Worm (Caenorhabditis elegans) whole organism, L4 larva: Measurements from ENCODE around the gene F19G12.3.

ENCODE experiments used
- ceh-44 ChIP-seq: fragments of 200-800 bp; sonication (Bioruptor generic); IDR thresholded peaks from 2 replicates; pipeline ENCODE4 v1.3.6; 2022; ENCODE audit warnings: missing genetic modification reagents, missing genetic modification characterization, missing compliant biosample characterization
- fos-1 ChIP-seq: fragments of 150-350 bp; optimal IDR thresholded peaks from 2 replicates; lab custom pipeline; 2014; ENCODE audit warnings: missing biosample characterization, missing genetic modification characterization
- madf-9 ChIP-seq: fragments of 200-800 bp; sonication (Bioruptor generic); conservative IDR thresholded peaks from 2 replicates; pipeline ENCODE4 v1.3.6; 2022; ENCODE audit warnings: missing genetic modification reagents, missing genetic modification characterization, missing compliant biosample characterization
- nhr-10 ChIP-seq: fragments of 150-350 bp; optimal IDR thresholded peaks from 2 replicates; lab custom pipeline; 2014; ENCODE audit warnings: missing biosample characterization, missing genetic modification characterization
- pha-4 ChIP-seq, 2 experiments: fragments of 150-350 bp in 1 of 2; fragments of 200-800 bp in 1 of 2; sonication (Bioruptor generic) in 1 of 2; IDR thresholded peaks in 1 of 2; optimal IDR thresholded peaks in 1 of 2; 2 replicates each; pipeline versions ENCODE4 v1.3.6 to Lab custom; 2014 to 2022; ENCODE audit warnings: missing genetic modification characterization in 2 of 2, missing genetic modification reagents in 2 of 2, missing biosample characterization in 1 of 2, missing compliant biosample characterization in 1 of 2
- spr-3 ChIP-seq: fragments of 200-800 bp; sonication (Bioruptor generic); optimal IDR thresholded peaks from 2 replicates; lab custom pipeline; 2018; ENCODE audit warnings: mild to moderate bottlenecking, missing genetic modification characterization, missing compliant biosample characterization
- tag-97 ChIP-seq: fragments of 200-800 bp; sonication (Bioruptor generic); IDR thresholded peaks from 2 replicates; pipeline ENCODE4 v1.3.6; 2022; ENCODE audit warnings: missing genetic modification characterization, missing compliant biosample characterization
- unc-62 ChIP-seq, 3 experiments: fragments of 150-350 bp in 1 of 3; sonication (generic microtip); optimal IDR thresholded peaks in 2 of 3; peaks in 1 of 3; 1 replicate in 1 of 3; 2 replicates in 2 of 3; lab custom pipeline; 2014 to 2017; ENCODE audit warnings: missing biosample characterization in 3 of 3, missing genetic modification characterization in 3 of 3, missing genetic modification reagents in 3 of 3, missing genotype in 1 of 3

ce11 chrX:1468057-1468456 is 43.4 kb downstream of the F19G12.3 start:
- TF ChIP-seq spr-3 (GFP tag; lab: Kevin White, UChicago): no peak
- TF ChIP-seq fos-1: no peak
- no peak for TF ChIP-seq tag-97
- no peak for TF ChIP-seq ceh-44
- no peak for TF ChIP-seq madf-9 (GFP tag; lab: Robert Waterston, UW)
- TF ChIP-seq pha-4 (GFP tag; IDR thresholded peaks at IDR 0.05; lab: Robert Waterston, UW): no peak
- no peak for TF ChIP-seq pha-4 (tag; optimal IDR thresholded peaks at IDR 0.05; lab: Kevin White, UChicago)
- no peak for TF ChIP-seq nhr-10 (tag; lab: Kevin White, UChicago)
- TF ChIP-seq unc-62 (GFP tag; optimal IDR thresholded peaks at IDR 0.05 in 1 of 2; lab: Kevin White, UChicago): no peak
- no peak for TF ChIP-seq unc-62 (tag; optimal IDR thresholded peaks at IDR 0.05; lab: Kevin White, UChicago)
